Worm (Caenorhabditis elegans) whole organism, late embryonic: ENCODE measurements around the gene T13F3.6.

ENCODE experiments used
- ama-1 ChIP-seq: fragments of 150-350 bp; optimal IDR thresholded peaks from 2 replicates; lab custom pipeline; 2014
- fkh-10 ChIP-seq: fragments of 150-350 bp; optimal IDR thresholded peaks from 2 replicates; lab custom pipeline; 2014; ENCODE audit warnings: missing biosample characterization, missing genetic modification reagents, missing genetic modification characterization
- hlh-15 ChIP-seq: sonication (generic microtip); optimal IDR thresholded peaks from 2 replicates; lab custom pipeline; 2016; ENCODE audit warnings: missing genetic modification characterization, missing compliant biosample characterization
- hlh-6 ChIP-seq: sonication (generic microtip); optimal IDR thresholded peaks from 2 replicates; lab custom pipeline; 2016; ENCODE audit warnings: missing genotype, missing genetic modification characterization, missing compliant biosample characterization
- pat-9 ChIP-seq: fragments of 200-800 bp; sonication (Bioruptor generic); optimal IDR thresholded peaks from 2 replicates; lab custom pipeline; 2018; ENCODE audit warnings: mild to moderate bottlenecking, missing genetic modification characterization, moderate library complexity, missing compliant biosample characterization
- syd-9 ChIP-seq: sonication (generic microtip); optimal IDR thresholded peaks from 2 replicates; lab custom pipeline; 2016; ENCODE audit warnings: mild to moderate bottlenecking, missing genetic modification characterization, moderate library complexity, missing compliant biosample characterization
- unc-55 ChIP-seq: sonication (generic microtip); optimal IDR thresholded peaks from 2 replicates; lab custom pipeline; 2017; ENCODE audit warnings: missing biosample characterization, missing genetic modification reagents, missing genetic modification characterization
- zip-5 ChIP-seq: sonication (generic microtip); optimal IDR thresholded peaks from 2 replicates; lab custom pipeline; 2016; ENCODE audit warnings: missing genetic modification characterization, missing compliant biosample characterization

DNA sequence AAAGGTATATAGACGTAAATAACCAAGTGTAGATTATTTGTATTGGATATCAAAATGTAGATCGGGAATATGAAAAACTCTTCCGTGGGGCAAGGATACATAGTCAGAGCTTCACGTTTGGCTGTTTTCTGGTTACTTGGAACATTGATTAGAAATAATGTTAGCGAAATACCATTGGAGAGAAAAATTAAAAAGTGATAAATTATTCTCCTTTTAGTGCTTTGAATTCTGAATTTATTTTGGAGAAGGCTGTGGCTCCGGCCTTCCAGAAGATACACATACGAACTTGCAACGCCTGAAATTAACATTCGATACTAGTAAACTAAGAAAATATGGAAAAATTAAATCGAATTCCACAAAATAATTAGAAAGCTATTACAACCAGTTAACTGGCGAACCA is 35.4 kb downstream of the T13F3.6 start, which contains the start of gene srh-98:
- TF ChIP-seq fkh-10 (GFP tag; lab: Kevin White, UChicago) = no peak
- TF ChIP-seq syd-9 (tag; lab: Kevin White, UChicago) = no peak
- no peak for TF ChIP-seq ama-1 (lab: Kevin White, UChicago)
- no peak for TF ChIP-seq pat-9 (tag; lab: Kevin White, UChicago)
- no peak for TF ChIP-seq hlh-6 (tag; lab: Kevin White, UChicago)
- TF ChIP-seq hlh-15 (tag; lab: Kevin White, UChicago) = no peak
- no peak for TF ChIP-seq unc-55
- TF ChIP-seq zip-5 (tag; lab: Kevin White, UChicago) = no peak
